Fruit fly (Drosophila melanogaster): Measurements from ENCODE around the gene CG13738.
A peak's percentile ranks its signal among the peaks of the same experiment; 100 is the strongest.

The CG13738 gene

dm6 chr3L:13999204-13999603, 25.9 kb upstream of the CG13738 start, which contains the start of gene CG17359:
Gene CG17359, minus strand, starts transcription at chr3L:13999251.
- TF ChIP-seq CG16779 (tag; optimal IDR thresholded peaks at IDR 0.05) = no peak
- TF ChIP-seq fd59A (GFP tag; optimal IDR thresholded peaks at IDR 0.05) = no peak
- TF ChIP-seq CG6163 (GFP tag; IDR thresholded peaks at IDR 0.05) = no peak
- no peak for TF ChIP-seq cyc (GFP tag; optimal IDR thresholded peaks at IDR 0.05)
- TF ChIP-seq Met (GFP tag; optimal IDR thresholded peaks at IDR 0.05) = no peak
- TF ChIP-seq CG11902 (GFP tag; optimal IDR thresholded peaks at IDR 0.05) = no peak
- TF ChIP-seq esn (GFP tag; optimal IDR thresholded peaks at IDR 0.05) = no peak
- TF ChIP-seq CG6854 (GFP tag; optimal IDR thresholded peaks at IDR 0.05) = no peak
- no peak for TF ChIP-seq Ets21C (GFP tag; optimal IDR thresholded peaks at IDR 0.05)
- no peak for TF ChIP-seq Eip93F (GFP tag; optimal IDR thresholded peaks at IDR 0.05)
- TF ChIP-seq CG31627 (GFP tag; optimal IDR thresholded peaks at IDR 0.05) = no peak
- TF ChIP-seq CG9139 (GFP tag; optimal IDR thresholded peaks at IDR 0.05) = no peak
- TF ChIP-seq ss (GFP tag; optimal IDR thresholded peaks at IDR 0.05) = no peak
- TF ChIP-seq Hr39 (GFP tag; optimal IDR thresholded peaks at IDR 0.05) = no peak
- no peak for TF ChIP-seq Lpt (GFP tag; optimal IDR thresholded peaks at IDR 0.05)
- no peak for TF ChIP-seq dsx (GFP tag; optimal IDR thresholded peaks at IDR 0.05; ENCODE audit: poor library complexity, severe bottlenecking)
- no peak for TF ChIP-seq Sox15 (GFP tag; optimal IDR thresholded peaks at IDR 0.05)

dm6 chr3L:13996992-13997391, 23.7 kb upstream of the CG13738 start, which contains the start of gene CG17361:
Gene CG17361, plus strand, starts transcription at chr3L:13997191.
- no peak for TF ChIP-seq dac (GFP tag; optimal IDR thresholded peaks at IDR 0.05)
- peak; percentile 21 for TF ChIP-seq CG3032 (tag; optimal IDR thresholded peaks at IDR 0.05)
- TF ChIP-seq achi (GFP tag; optimal IDR thresholded peaks at IDR 0.05) = no peak

dm6 chr3L:13996437-13996836, 23.2 kb upstream of the CG13738 start:
- TF ChIP-seq Smox (GFP tag; optimal IDR thresholded peaks at IDR 0.05) (no peak), Eip78C (GFP tag) (peak; percentile 46), topi (GFP tag; optimal IDR thresholded peaks at IDR 0.05) (no peak), net (GFP tag; optimal IDR thresholded peaks at IDR 0.05) (no peak), fd85E (GFP tag; optimal IDR thresholded peaks at IDR 0.05) (no peak)

- peak; percentile 10 for TF ChIP-seq spab (GFP tag; optimal IDR thresholded peaks at IDR 0.05)
- TF ChIP-seq topi (GFP tag; optimal IDR thresholded peaks at IDR 0.05) = peak; percentile 31
- no peak for TF ChIP-seq CG1621 (tag; optimal IDR thresholded peaks at IDR 0.05)
- TF ChIP-seq Sox14 (GFP tag; optimal IDR thresholded peaks at IDR 0.05) = peak; percentile 49
- peak; percentile 70 for TF ChIP-seq Eip78C (GFP tag)
- peak; percentile 50 for TF ChIP-seq OdsH (GFP tag; optimal IDR thresholded peaks at IDR 0.05)
- TF ChIP-seq CG34406 (GFP tag; optimal IDR thresholded peaks at IDR 0.05) = peak; percentile 32
- peak in 1 of 2 experiments; percentile 20 for TF ChIP-seq ss (GFP tag; optimal IDR thresholded peaks at IDR 0.05)
- no peak for TF ChIP-seq Sox102F (GFP tag; optimal IDR thresholded peaks at IDR 0.05)
- TF ChIP-seq CG32006 (GFP tag; optimal IDR thresholded peaks at IDR 0.05) = peak; percentile 56
- TF ChIP-seq Gug (GFP tag; IDR thresholded peaks at IDR 0.05) = peak; percentile 68
- TF ChIP-seq cyc (GFP tag; optimal IDR thresholded peaks at IDR 0.05) = peak; percentile 6
- peak; percentile 91 for TF ChIP-seq eg (GFP tag; IDR thresholded peaks at IDR 0.05)
- TF ChIP-seq Blimp-1 (GFP tag; optimal IDR thresholded peaks at IDR 0.05) = no peak
- TF ChIP-seq CG8632 (GFP tag; optimal IDR thresholded peaks at IDR 0.05) = peak; percentile 44
- no peak for TF ChIP-seq fd85E (GFP tag; optimal IDR thresholded peaks at IDR 0.05)
- peak; percentile 38 for TF ChIP-seq CG6792 (GFP tag; optimal IDR thresholded peaks at IDR 0.05)
- peak; percentile 84 for TF ChIP-seq CG8119 (GFP tag; IDR thresholded peaks at IDR 0.05)
- no peak for TF ChIP-seq CG11762 (GFP tag; optimal IDR thresholded peaks at IDR 0.05; ENCODE audit: insufficient read depth)
- TF ChIP-seq Hr4 (GFP tag; optimal IDR thresholded peaks at IDR 0.05) = peak; percentile 58
- no peak for TF ChIP-seq svp (GFP tag)
- peak; percentile 61 for TF ChIP-seq pdm3 (GFP tag; optimal IDR thresholded peaks at IDR 0.05)
- peak; percentile 65 for TF ChIP-seq CG3032 (tag; optimal IDR thresholded peaks at IDR 0.05)
- TF ChIP-seq CG6808 (GFP tag; optimal IDR thresholded peaks at IDR 0.05) = peak; percentile 46
- no peak for TF ChIP-seq fkh (GFP tag; optimal IDR thresholded peaks at IDR 0.05)
Measured at dm6 chr3L:13993742-13994719, 20.8 kb upstream of the CG13738 start, which contains the start of gene CtsK1. Gene CtsK1, plus strand, starts transcription at chr3L:13994231.

Data from whole organism, prepupa.